Worm (Caenorhabditis elegans) whole organism, L4/young adult: ENCODE measurements around the gene twk-4.

ENCODE experiments used
- W03F9.2 ChIP-seq: fragments of 150-350 bp; optimal IDR thresholded peaks from 2 replicates; lab custom pipeline; 2014; ENCODE audit warnings: missing biosample characterization, missing genetic modification characterization
- dao-5 ChIP-seq: sonication (generic microtip); optimal IDR thresholded peaks from 2 replicates; lab custom pipeline; 2016; ENCODE audit warnings: missing genotype, missing genetic modification characterization, moderate library complexity, missing compliant biosample characterization
- him-1 ChIP-seq: sonication (generic microtip); optimal IDR thresholded peaks from 2 replicates; lab custom pipeline; 2016; ENCODE audit warnings: missing genotype, missing genetic modification reagents, missing genetic modification characterization, missing compliant biosample characterization

ce11 chrII:9211684-9212083, 17.6 kb upstream of the twk-4 start:
- TF ChIP-seq him-1 (tag; lab: Kevin White, UChicago) (no peak), W03F9.2 (tag; lab: Kevin White, UChicago) (no peak), dao-5 (no peak)
